Fruit fly (Drosophila melanogaster): ENCODE measurements around the gene Apc.

Gene Apc

DNA sequence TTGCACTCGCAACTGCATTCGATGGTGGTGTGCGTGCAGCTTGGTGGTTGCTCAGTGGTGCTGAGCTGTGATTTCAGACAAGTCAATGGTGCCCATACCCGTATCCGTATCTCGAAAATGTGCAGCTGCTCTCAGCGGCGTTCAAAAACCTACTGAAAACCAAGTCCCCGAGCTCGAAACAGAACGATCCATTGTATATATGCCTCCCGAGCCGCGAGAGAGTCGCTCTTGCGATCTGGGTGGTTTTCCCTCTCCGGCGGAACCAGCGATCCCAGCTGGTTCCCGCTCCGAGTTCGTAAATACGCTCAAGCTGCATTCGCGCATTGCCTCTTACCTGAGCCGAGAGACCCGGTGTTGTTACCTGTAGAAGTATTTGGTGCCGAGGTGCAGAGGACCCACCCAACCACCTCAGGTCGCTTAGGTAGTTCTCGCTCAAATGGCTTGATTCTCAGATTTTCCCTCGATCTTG, 14.5 kb upstream of the Apc start, which contains the start of gene Inx3 (continued):
- TF ChIP-seq CG6791 (GFP tag; IDR thresholded peaks at IDR 0.05; ENCODE audit: partially characterized antibody) (0 out of 3 replicates have a peak, but pooled peaks have one; percentile 24), CG17829 (tag; optimal IDR thresholded peaks at IDR 0.05) (peak; percentile 35), Doc2 (GFP tag; IDR thresholded peaks at IDR 0.05) (no peak), bbx (GFP tag; IDR thresholded peaks at IDR 0.05; ENCODE audit: partially characterized antibody) (peak; percentile 48; the same call in 1 of the 2 replicates), TFAM (GFP tag; optimal IDR thresholded peaks at IDR 0.05) (no peak), Stat92E (GFP tag; optimal IDR thresholded peaks at IDR 0.05) (peak in 1 of 3 experiments; percentile 23), CG34422 (GFP tag; IDR thresholded peaks at IDR 0.05) (peak; percentile 45; the same call in 1 of the 3 replicates), Kr (GFP tag; optimal IDR thresholded peaks at IDR 0.05) (peak; percentile 71), Meics (GFP tag; optimal IDR thresholded peaks at IDR 0.05) (peak; percentile 5), D (optimal IDR thresholded peaks at IDR 0.05) (peak; percentile 35), D (GFP tag; optimal IDR thresholded peaks at IDR 0.05) (no peak), otp (GFP tag; IDR thresholded peaks at IDR 0.05) (peak; percentile 67; the same call in 1 of the 3 replicates), CG2678 (tag; optimal IDR thresholded peaks at IDR 0.05) (peak; percentile 7), H2.0 (GFP tag; IDR thresholded peaks at IDR 0.05) (no peak), knrl (GFP tag; IDR thresholded peaks at IDR 0.05; ENCODE audit: partially characterized antibody) (0 out of 3 replicates have a peak, but pooled peaks have one; percentile 35), Nf-YC (tag; optimal IDR thresholded peaks at IDR 0.05) (peak; percentile 21), seq (GFP tag; IDR thresholded peaks at IDR 0.05) (peak; percentile 28; the same call in 1 of the 2 replicates), gcm (GFP tag; optimal IDR thresholded peaks at IDR 0.05) (peak; percentile 60), CG1233 (GFP tag; optimal IDR thresholded peaks at IDR 0.05) (peak; percentile 8), mam (GFP tag; optimal IDR thresholded peaks at IDR 0.05) (no peak), toy (GFP tag; IDR thresholded peaks at IDR 0.05) (no peak), CG17328 (GFP tag; IDR thresholded peaks at IDR 0.05) (0 out of 2 replicates have a peak, but pooled peaks have one; percentile 32), sob (GFP tag; IDR thresholded peaks at IDR 0.05) (0 out of 2 replicates have a peak, but pooled peaks have one; percentile 5), CG31441 (GFP tag; IDR thresholded peaks at IDR 0.05) (0 out of 2 replicates have a peak, but pooled peaks have one; percentile 8), kah (GFP tag; optimal IDR thresholded peaks at IDR 0.05) (peak; percentile 55), aop (GFP tag; IDR thresholded peaks at IDR 0.05) (no peak), Hand (GFP tag; optimal IDR thresholded peaks at IDR 0.05) (no peak), Doc3 (GFP tag; IDR thresholded peaks at IDR 0.05; ENCODE audit: partially characterized antibody) (0 out of 3 replicates have a peak, but pooled peaks have one; percentile 20), sr (GFP tag; IDR thresholded peaks at IDR 0.05) (0 out of 3 replicates have a peak, but pooled peaks have one; percentile 42), zen2 (GFP tag; IDR thresholded peaks at IDR 0.05; ENCODE audit: partially characterized antibody) (peak; percentile 70; the same call in 2 of the 3 replicates), NC2β (GFP tag; optimal IDR thresholded peaks at IDR 0.05) (peak; percentile 2), NFAT (GFP tag; IDR thresholded peaks at IDR 0.05) (peak; percentile 19; the same call in 1 of the 2 replicates), nerfin-1 (tag; optimal IDR thresholded peaks at IDR 0.05) (peak; percentile 10), CG30403 (GFP tag; optimal IDR thresholded peaks at IDR 0.05) (no peak), insv (GFP tag; optimal IDR thresholded peaks at IDR 0.05) (peak in 1 of 2 experiments; percentile 59), mirr (GFP tag; optimal IDR thresholded peaks at IDR 0.05) (no peak), chm (GFP tag; IDR thresholded peaks at IDR 0.05) (peak; percentile 75; the same call in 1 of the 2 replicates), CG6175 (GFP tag; IDR thresholded peaks at IDR 0.05) (no peak), MTF-1 (GFP tag; optimal IDR thresholded peaks at IDR 0.05; ENCODE audit: borderline replicate concordance) (peak; percentile 22), CG7271 (tag; optimal IDR thresholded peaks at IDR 0.05) (peak; percentile 40), Mrtf (GFP tag; IDR thresholded peaks at IDR 0.05) (no peak), CG10543 (GFP tag; optimal IDR thresholded peaks at IDR 0.05) (peak; percentile 38), CG3065 (GFP tag; optimal IDR thresholded peaks at IDR 0.05) (no peak), CG11723 (GFP tag; optimal IDR thresholded peaks at IDR 0.05) (no peak), CG16813 (GFP tag; IDR thresholded peaks at IDR 0.05; ENCODE audit: partially characterized antibody) (peak; percentile 30; the same call in 1 of the 3 replicates), CG5953 (GFP tag; IDR thresholded peaks at IDR 0.05) (no peak), sna (GFP tag; IDR thresholded peaks at IDR 0.05; ENCODE audit: partially characterized antibody) (0 out of 2 replicates have a peak, but pooled peaks have one; percentile 30), gt (GFP tag; IDR thresholded peaks at IDR 0.05) (no peak), CG10979 (tag; optimal IDR thresholded peaks at IDR 0.05) (no peak)
